Worm (Caenorhabditis elegans) whole organism, late embryonic: Measurements from ENCODE around the gene F35E8.6.

ENCODE experiments used
- F13H6.1 ChIP-seq: sonication (generic microtip); optimal IDR thresholded peaks from 2 replicates; lab custom pipeline; 2016; ENCODE audit warnings: missing genetic modification characterization, missing compliant biosample characterization
- ets-4 ChIP-seq: sonication (generic microtip); optimal IDR thresholded peaks from 2 replicates; lab custom pipeline; 2016; ENCODE audit warnings: missing genetic modification characterization, missing compliant biosample characterization
- mec-3 ChIP-seq: sonication (generic microtip); optimal IDR thresholded peaks from 2 replicates; lab custom pipeline; 2016; ENCODE audit warnings: borderline replicate concordance, missing genetic modification characterization, missing compliant biosample characterization
- nhr-11 ChIP-seq: fragments of 150-350 bp; optimal IDR thresholded peaks from 2 replicates; lab custom pipeline; 2014; ENCODE audit warnings: missing biosample characterization, missing genetic modification characterization
- nhr-232 ChIP-seq: sonication (generic microtip); optimal IDR thresholded peaks from 2 replicates; lab custom pipeline; 2016; ENCODE audit warnings: missing genetic modification characterization, missing compliant biosample characterization
- pha-4 ChIP-seq: fragments of 150-350 bp; optimal IDR thresholded peaks from 2 replicates; lab custom pipeline; 2018; ENCODE audit warnings: missing biosample characterization, missing genetic modification reagents, missing genetic modification characterization
- pros-1 ChIP-seq: fragments of 150-350 bp; optimal IDR thresholded peaks from 2 replicates; lab custom pipeline; 2014; ENCODE audit warnings: missing biosample characterization, missing genetic modification reagents, missing genetic modification characterization
- sox-2 ChIP-seq: fragments of 200-800 bp; sonication (Bioruptor generic); IDR thresholded peaks from 2 replicates; pipeline ENCODE4 v1.3.6; 2022; ENCODE audit warnings: missing genetic modification reagents, missing genetic modification characterization, missing compliant biosample characterization
- ttx-3 ChIP-seq: sonication (generic microtip); optimal IDR thresholded peaks from 2 replicates; lab custom pipeline; 2016; ENCODE audit warnings: missing genetic modification reagents, missing genetic modification characterization, missing compliant biosample characterization
- unc-86 ChIP-seq: sonication (generic microtip); optimal IDR thresholded peaks from 2 replicates; lab custom pipeline; 2016; ENCODE audit warnings: missing genetic modification characterization, missing compliant biosample characterization

- TF ChIP-seq ttx-3 (tag; lab: Kevin White, UChicago) = no peak
- no peak for TF ChIP-seq F13H6.1 (tag; lab: Kevin White, UChicago)
- no peak for TF ChIP-seq pros-1
- TF ChIP-seq pha-4 (tag; lab: Kevin White, UChicago) = no peak
- TF ChIP-seq nhr-11 = no peak
- no peak for TF ChIP-seq mec-3 (tag; lab: Kevin White, UChicago)
- TF ChIP-seq ets-4 = no peak
- no peak for TF ChIP-seq nhr-232 (tag; lab: Kevin White, UChicago)
- TF ChIP-seq sox-2 (GFP tag; lab: Robert Waterston, UW) = no peak
- no peak for TF ChIP-seq unc-86 (tag; lab: Kevin White, UChicago)
These were observed 729 bp downstream of the F35E8.6 start for ce11 chrV:15912677-15913076.
